Fruit fly (Drosophila melanogaster) whole organism, embryonic: ENCODE data around the gene uif.

Experiments
- ATbp ChIP-seq: fragments of 200-800 bp; sonication (Bioruptor generic); optimal IDR thresholded peaks from 2 replicates; lab custom pipeline; 2017; ENCODE audit warnings: missing biosample characterization, mild to moderate bottlenecking, missing genetic modification characterization, missing genetic modification reagents
- Awh ChIP-seq: fragments of 200-800 bp; sonication (Bioruptor generic); IDR thresholded peaks from 2 replicates; pipeline ENCODE4, ENCODE4 v1.3.6; 2022; ENCODE audit warnings: missing biosample characterization, missing genetic modification characterization
- Blimp-1 ChIP-seq: fragments of 200-800 bp; sonication (Bioruptor generic); optimal IDR thresholded peaks from 3 replicates; lab custom pipeline; 2018; ENCODE audit warnings: missing biosample characterization, missing genetic modification characterization, mild to moderate bottlenecking, moderate library complexity, missing genetic modification reagents
- CG10209 ChIP-seq: fragments of 200-800 bp; sonication (Bioruptor generic); optimal IDR thresholded peaks from 3 replicates; lab custom pipeline; 2017; ENCODE audit warnings: missing biosample characterization, mild to moderate bottlenecking, missing genetic modification characterization, missing genetic modification reagents
- CG10431 ChIP-seq: fragments of 200-800 bp; sonication (Bioruptor generic); optimal IDR thresholded peaks from 3 replicates; lab custom pipeline; 2018; ENCODE audit warnings: missing biosample characterization, mild to moderate bottlenecking, missing genetic modification characterization
- CG14667 ChIP-seq: fragments of 200-800 bp; sonication (Bioruptor generic); IDR thresholded peaks from 2 replicates; pipeline ENCODE4 v1.3.6; 2022; ENCODE audit warnings: missing biosample characterization, missing genetic modification characterization
- CG15696 ChIP-seq: fragments of 200-800 bp; sonication (Bioruptor generic); optimal IDR thresholded peaks from 2 replicates; lab custom pipeline; 2019; ENCODE audit warnings: missing biosample characterization, mild to moderate bottlenecking, missing genetic modification characterization, moderate library complexity
- CG16813 ChIP-seq: fragments of 200-800 bp; sonication (Bioruptor generic); IDR thresholded peaks from 3 replicates; pipeline ENCODE4 v1.3.6; 2022; ENCODE audit warnings: missing biosample characterization, missing genetic modification characterization; ENCODE audit not compliant: partially characterized antibody
- CG2202 ChIP-seq: fragments of 200-800 bp; sonication (Bioruptor generic); optimal IDR thresholded peaks from 2 replicates; lab custom pipeline; 2018; ENCODE audit warnings: missing biosample characterization, mild to moderate bottlenecking, missing genetic modification characterization
- CG30020 ChIP-seq: fragments of 200-800 bp; optimal IDR thresholded peaks from 2 replicates; lab custom pipeline; 2019; ENCODE audit warnings: missing biosample characterization, mild to moderate bottlenecking, missing genetic modification characterization, moderate library complexity
- CG3065 ChIP-seq: fragments of 200-800 bp; sonication (Bioruptor generic); optimal IDR thresholded peaks from 2 replicates; lab custom pipeline; 2016; ENCODE audit warnings: missing biosample characterization, missing genetic modification characterization
- CG31365 ChIP-seq: fragments of 200-800 bp; sonication (Bioruptor generic); optimal IDR thresholded peaks from 2 replicates; lab custom pipeline; 2018; ENCODE audit warnings: missing biosample characterization, mild to moderate bottlenecking, missing genetic modification characterization
- CG3838 ChIP-seq: fragments of 200-800 bp; sonication (Bioruptor generic); optimal IDR thresholded peaks from 3 replicates; lab custom pipeline; 2016; ENCODE audit warnings: missing biosample characterization, missing genetic modification characterization
- CG6689 ChIP-seq: fragments of 200-800 bp; sonication (Bioruptor generic); IDR thresholded peaks from 2 replicates; pipeline ENCODE4 v1.3.6; 2022; ENCODE audit warnings: missing biosample characterization, missing genetic modification characterization
- CG7357 ChIP-seq: fragments of 200-800 bp; sonication (Bioruptor generic); IDR thresholded peaks from 3 replicates; pipeline ENCODE4 v1.3.6; 2022; ENCODE audit warnings: missing biosample characterization, missing genetic modification characterization
- CG9609 ChIP-seq: fragments of 200-800 bp; sonication (Bioruptor generic); optimal IDR thresholded peaks from 3 replicates; lab custom pipeline; 2016; ENCODE audit warnings: missing biosample characterization, missing genetic modification characterization
- CTCF ChIP-seq: fragments of 200-800 bp; sonication (Bioruptor generic); optimal IDR thresholded peaks from 2 replicates; lab custom pipeline; 2017; ENCODE audit warnings: missing biosample characterization, mild to moderate bottlenecking, missing genetic modification characterization, moderate library complexity
- CoRest ChIP-seq: fragments of 200-800 bp; sonication (Bioruptor generic); optimal IDR thresholded peaks from 3 replicates; lab custom pipeline; 2018; ENCODE audit warnings: missing biosample characterization, mild to moderate bottlenecking, missing genetic modification characterization, moderate library complexity
- Dbx ChIP-seq: fragments of 200-800 bp; sonication (Bioruptor generic); IDR thresholded peaks from 3 replicates; pipeline ENCODE4 v1.3.6; 2022; ENCODE audit warnings: missing biosample characterization, missing genetic modification characterization
- Deaf1 ChIP-seq: fragments of 200-800 bp; optimal IDR thresholded peaks from 3 replicates; lab custom pipeline; 2019; ENCODE audit warnings: missing biosample characterization, mild to moderate bottlenecking, missing genetic modification characterization, moderate library complexity
- E2f1 ChIP-seq: fragments of 200-800 bp; sonication (Bioruptor generic); IDR thresholded peaks from 2 replicates; pipeline ENCODE4 v1.3.6; 2022; ENCODE audit warnings: missing biosample characterization, missing genetic modification characterization
- HLH54F ChIP-seq: fragments of 200-800 bp; sonication (Bioruptor generic); optimal IDR thresholded peaks from 3 replicates; lab custom pipeline; 2016; ENCODE audit warnings: missing biosample characterization, missing genetic modification characterization
- HmgZ ChIP-seq: fragments of 200-800 bp; sonication (Bioruptor generic); optimal IDR thresholded peaks from 2 replicates; lab custom pipeline; 2018; ENCODE audit warnings: missing biosample characterization, mild to moderate bottlenecking, missing genetic modification characterization
- Jarid2 ChIP-seq: fragments of 200-800 bp; sonication (Bioruptor generic); optimal IDR thresholded peaks from 3 replicates; lab custom pipeline; 2017; ENCODE audit warnings: mild to moderate bottlenecking, missing biosample characterization, missing genetic modification reagents, missing genetic modification characterization
- Lhr ChIP-seq: fragments of 200-800 bp; sonication (Bioruptor generic); optimal IDR thresholded peaks from 3 replicates; lab custom pipeline; 2017; ENCODE audit warnings: mild to moderate bottlenecking, missing biosample characterization, missing genetic modification reagents, missing genetic modification characterization
- Mrtf ChIP-seq: fragments of 200-800 bp; sonication (Bioruptor generic); IDR thresholded peaks from 3 replicates; pipeline ENCODE4 v1.3.6; 2022; ENCODE audit warnings: missing biosample characterization, missing genetic modification characterization
- Nf-YB ChIP-seq: fragments of 200-800 bp; sonication (Bioruptor generic); optimal IDR thresholded peaks from 3 replicates; lab custom pipeline; 2019; ENCODE audit warnings: missing biosample characterization, mild to moderate bottlenecking, missing genetic modification characterization, moderate library complexity
- Sry-β ChIP-seq: fragments of 200-800 bp; sonication (Bioruptor generic); optimal IDR thresholded peaks from 2 replicates; lab custom pipeline; 2018; ENCODE audit warnings: missing biosample characterization, mild to moderate bottlenecking, missing genetic modification characterization, moderate library complexity
- Taf1 ChIP-seq: fragments of 200-800 bp; sonication (Bioruptor generic); IDR thresholded peaks from 2 replicates; pipeline ENCODE4 v1.3.6; 2022; ENCODE audit warnings: missing biosample characterization, missing genetic modification characterization
- Tbp ChIP-seq: fragments of >200 bp; optimal IDR thresholded peaks from 2 replicates; lab custom pipeline; 2018; ENCODE audit warnings: missing biosample characterization, missing genetic modification characterization
- Vsx1 ChIP-seq: fragments of 200-800 bp; sonication (Bioruptor generic); optimal IDR thresholded peaks from 2 replicates; lab custom pipeline; 2017; ENCODE audit warnings: missing biosample characterization, mild to moderate bottlenecking, missing genetic modification characterization, missing genetic modification reagents
- Xrp1 ChIP-seq: fragments of 200-800 bp; sonication (Bioruptor generic); IDR thresholded peaks from 2 replicates; pipeline ENCODE4 v1.3.6; 2022; ENCODE audit warnings: missing biosample characterization, missing genetic modification characterization
- ara ChIP-seq: fragments of 200-800 bp; sonication (Bioruptor generic); IDR thresholded peaks from 2 replicates; pipeline ENCODE4 v1.3.6; 2022; ENCODE audit warnings: missing biosample characterization, missing genetic modification characterization
- ash1 ChIP-seq: fragments of 200-800 bp; sonication (Bioruptor generic); optimal IDR thresholded peaks from 2 replicates; lab custom pipeline; 2018; ENCODE audit warnings: missing biosample characterization, mild to moderate bottlenecking, missing genetic modification characterization
- bbx ChIP-seq: fragments of 200-800 bp; sonication (Bioruptor generic); IDR thresholded peaks from 2 replicates; pipeline ENCODE4 v1.3.6; 2022; ENCODE audit warnings: missing biosample characterization, missing genetic modification characterization; ENCODE audit not compliant: partially characterized antibody
- bigmax ChIP-seq: fragments of 200-800 bp; sonication (Bioruptor generic); optimal IDR thresholded peaks from 2 replicates; lab custom pipeline; 2018; ENCODE audit warnings: missing biosample characterization, mild to moderate bottlenecking, missing genetic modification characterization
- cg ChIP-seq: fragments of 200-800 bp; sonication (Bioruptor generic); optimal IDR thresholded peaks from 3 replicates; lab custom pipeline; 2019; ENCODE audit warnings: missing biosample characterization, mild to moderate bottlenecking, missing genetic modification characterization, moderate library complexity
- corto ChIP-seq: fragments of 200-800 bp; sonication (Bioruptor generic); optimal IDR thresholded peaks from 2 replicates; lab custom pipeline; 2016; ENCODE audit warnings: missing biosample characterization, mild to moderate bottlenecking, missing genetic modification characterization, moderate library complexity
- crc ChIP-seq: fragments of 200-800 bp; sonication (Bioruptor generic); optimal IDR thresholded peaks from 2 replicates; lab custom pipeline; 2016; ENCODE audit warnings: missing biosample characterization, missing genetic modification characterization
- da ChIP-seq: fragments of 200-800 bp; sonication (Bioruptor generic); optimal IDR thresholded peaks from 2 replicates; lab custom pipeline; 2016; ENCODE audit warnings: missing biosample characterization, missing genetic modification characterization
- dati ChIP-seq: fragments of 200-800 bp; sonication (Bioruptor generic); IDR thresholded peaks from 2 replicates; pipeline ENCODE4 v1.3.6; 2022; ENCODE audit warnings: missing biosample characterization, missing genetic modification characterization
- dpn ChIP-seq, 2 experiments: fragments of 200-800 bp; sonication (Bioruptor generic); optimal IDR thresholded peaks; 3 replicates each; lab custom pipeline; 2016; ENCODE audit warnings: missing biosample characterization in 2 of 2, missing genetic modification characterization in 2 of 2
- exex ChIP-seq: fragments of 200-800 bp; sonication (Bioruptor generic); optimal IDR thresholded peaks from 4 replicates; lab custom pipeline; 2018; ENCODE audit warnings: missing biosample characterization, mild to moderate bottlenecking, missing genetic modification characterization, moderate library complexity
- fd3F ChIP-seq: fragments of 200-800 bp; sonication (Bioruptor generic); optimal IDR thresholded peaks from 2 replicates; lab custom pipeline; 2018; ENCODE audit warnings: missing biosample characterization, mild to moderate bottlenecking, missing genetic modification characterization, moderate library complexity
- jumu ChIP-seq: fragments of 200-800 bp; sonication (Bioruptor generic); optimal IDR thresholded peaks from 3 replicates; lab custom pipeline; 2016; ENCODE audit warnings: missing biosample characterization, missing genetic modification characterization
- lmd ChIP-seq: fragments of 200-800 bp; sonication (Bioruptor generic); IDR thresholded peaks from 2 replicates; pipeline ENCODE4 v1.3.6; 2022; ENCODE audit warnings: missing biosample characterization, missing genetic modification characterization
- maf-S ChIP-seq: fragments of 200-800 bp; sonication (Bioruptor generic); optimal IDR thresholded peaks from 2 replicates; lab custom pipeline; 2016; ENCODE audit warnings: missing biosample characterization, missing genetic modification characterization
- nerfin-1 ChIP-seq: fragments of 200-800 bp; sonication (Bioruptor generic); optimal IDR thresholded peaks from 3 replicates; lab custom pipeline; 2019; ENCODE audit warnings: missing biosample characterization, mild to moderate bottlenecking, missing genetic modification characterization, moderate library complexity
- row ChIP-seq: fragments of 200-800 bp; sonication (Bioruptor generic); IDR thresholded peaks from 3 replicates; pipeline ENCODE4 v1.3.6; 2022; ENCODE audit warnings: missing biosample characterization, missing genetic modification characterization
- sr ChIP-seq: fragments of 200-800 bp; sonication (Bioruptor generic); IDR thresholded peaks from 3 replicates; pipeline ENCODE4 v1.3.6; 2022; ENCODE audit warnings: missing biosample characterization, missing genetic modification characterization
- stc ChIP-seq: fragments of 200-800 bp; sonication (Bioruptor generic); IDR thresholded peaks from 2 replicates; pipeline ENCODE4 v1.3.6; 2022; ENCODE audit warnings: missing biosample characterization, missing genetic modification characterization
- wdn ChIP-seq: fragments of 200-800 bp; sonication (Bioruptor generic); IDR thresholded peaks from 2 replicates; pipeline ENCODE4 v1.3.6; 2022; ENCODE audit warnings: missing biosample characterization, missing genetic modification characterization

Gene uif

DNA sequence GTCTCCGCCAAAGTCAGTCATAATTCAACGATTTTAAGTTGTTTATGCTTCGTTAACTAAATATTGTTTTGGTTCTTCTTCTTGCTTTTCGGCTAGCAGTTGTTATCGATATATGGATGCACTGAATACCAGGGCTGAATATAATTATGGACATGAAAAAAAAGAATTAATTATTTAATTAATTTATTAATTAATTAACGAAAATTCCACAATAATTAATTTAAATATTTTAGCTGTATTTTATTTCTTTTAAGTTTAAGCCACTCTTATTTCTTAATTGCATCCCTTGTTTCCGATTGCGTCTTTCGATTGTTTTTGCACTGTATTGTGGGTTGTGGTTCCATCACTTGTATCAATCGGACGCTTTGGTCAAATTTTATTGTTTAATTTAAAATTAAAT lies 60.1 kb downstream of the uif start, which contains the start of the genes Gas41 and SA1 (continued):
- peak; percentile 28 for TF ChIP-seq HLH54F (GFP tag; lab: Kevin White, UChicago)
- no peak for TF ChIP-seq fd3F (GFP tag; lab: Kevin White, UChicago)
- TF ChIP-seq CG15696, result peak; percentile 93
- no peak for TF ChIP-seq exex (tag; lab: Kevin White, UChicago)
- no peak for TF ChIP-seq Dbx (GFP tag; lab: Robert Waterston, UW)
- no peak for TF ChIP-seq Deaf1 (tag; lab: Kevin White, UChicago)
- peak; percentile 77 for TF ChIP-seq ATbp (GFP tag; lab: Kevin White, UChicago)
- peak; percentile 78 for TF ChIP-seq CG10209 (GFP tag; lab: Kevin White, UChicago)
- peak; percentile 84 for TF ChIP-seq CG3065 (GFP tag; lab: Kevin White, UChicago)
- peak; percentile 9 for TF ChIP-seq Sry-β (GFP tag; lab: Kevin White, UChicago)
- peak; percentile 94 for TF ChIP-seq Xrp1 (GFP tag; lab: Robert Waterston, UW)
- TF ChIP-seq CG14667 (GFP tag; lab: Robert Waterston, UW), result peak; percentile 90
- peak; percentile 90 for TF ChIP-seq Awh
- peak; percentile 28 for TF ChIP-seq CTCF (GFP tag; lab: Kevin White, UChicago)
- TF ChIP-seq CG3838, result no peak
- TF ChIP-seq bbx, result peak; percentile 62; the same call in 1 of the 2 replicates
- TF ChIP-seq Blimp-1, result no peak
- no peak for TF ChIP-seq da (GFP tag; lab: Kevin White, UChicago)
- no peak for TF ChIP-seq Jarid2 (GFP tag; lab: Kevin White, UChicago)
- TF ChIP-seq Taf1, result 0 out of 2 replicates have a peak, but pooled peaks have one; percentile 35
- TF ChIP-seq cg (GFP tag; lab: Kevin White, UChicago), result no peak
- peak; percentile 84 for TF ChIP-seq HmgZ (tag; lab: Kevin White, UChicago)
- peak; percentile 76 for TF ChIP-seq CoRest
- peak; percentile 1 for TF ChIP-seq Lhr
- TF ChIP-seq ara (GFP tag; lab: Robert Waterston, UW), result peak; percentile 81
- TF ChIP-seq wdn (GFP tag; lab: Robert Waterston, UW), result no peak
- peak in 1 of 2 experiments; percentile 74 for TF ChIP-seq dpn (GFP tag; optimal IDR thresholded peaks at IDR 0.05; lab: Kevin White, UChicago)
- no peak for TF ChIP-seq Nf-YB (GFP tag; lab: Kevin White, UChicago)
- TF ChIP-seq nerfin-1 (tag; lab: Kevin White, UChicago), result peak; percentile 85
- no peak for TF ChIP-seq lmd
- TF ChIP-seq CG10431, result no peak
- no peak for TF ChIP-seq crc (GFP tag; lab: Kevin White, UChicago)
- no peak for TF ChIP-seq sr (GFP tag; lab: Robert Waterston, UW)
- TF ChIP-seq E2f1, result peak; percentile 91
- no peak for TF ChIP-seq Mrtf (GFP tag; lab: Robert Waterston, UW)
- TF ChIP-seq corto (GFP tag; lab: Kevin White, UChicago), result no peak
- no peak for TF ChIP-seq maf-S (GFP tag; lab: Kevin White, UChicago)
- TF ChIP-seq CG30020 (tag; lab: Kevin White, UChicago), result peak; percentile 81
- peak; percentile 85 for TF ChIP-seq stc (GFP tag; lab: Robert Waterston, UW)
- no peak for TF ChIP-seq Tbp (GFP tag; lab: Kevin White, UChicago)
- TF ChIP-seq jumu, result peak; percentile 70
- peak; percentile 47 for TF ChIP-seq CG9609 (GFP tag; lab: Kevin White, UChicago)
- no peak for TF ChIP-seq bigmax (GFP tag; lab: Kevin White, UChicago)
- TF ChIP-seq CG2202 (tag; lab: Kevin White, UChicago), result peak; percentile 81
- TF ChIP-seq row (GFP tag; lab: Robert Waterston, UW), result peak; percentile 98
- peak; percentile 76 for TF ChIP-seq CG16813 (GFP tag; lab: Robert Waterston, UW)
- TF ChIP-seq CG6689 (GFP tag; lab: Robert Waterston, UW), result peak; percentile 93
- TF ChIP-seq CG7357 (GFP tag; lab: Robert Waterston, UW), result peak; percentile 76; the same call in 2 of the 3 replicates
- TF ChIP-seq dati, result no peak
- peak; percentile 8 for TF ChIP-seq CG31365 (tag; lab: Kevin White, UChicago)
- no peak for TF ChIP-seq Vsx1 (GFP tag; lab: Kevin White, UChicago)
- no peak for TF ChIP-seq ash1 (GFP tag; lab: Kevin White, UChicago)
